Fruit fly (Drosophila melanogaster): ENCODE data around the gene CG43168.

dm6 chr3L:6285412-6285811 lies 9.8 kb downstream of the CG43168 start:
- TF ChIP-seq toe (GFP tag; optimal IDR thresholded peaks at IDR 0.05) (no peak), Crg-1 (GFP tag; optimal IDR thresholded peaks at IDR 0.05) (no peak), tj (GFP tag; optimal IDR thresholded peaks at IDR 0.05) (no peak), CG7101 (tag; optimal IDR thresholded peaks at IDR 0.05) (no peak), CG7045 (GFP tag; optimal IDR thresholded peaks at IDR 0.05) (no peak), Hr96 (GFP tag; optimal IDR thresholded peaks at IDR 0.05) (no peak), pad (GFP tag; optimal IDR thresholded peaks at IDR 0.05) (no peak), ovo (GFP tag; optimal IDR thresholded peaks at IDR 0.05) (no peak), CG5204 (GFP tag; optimal IDR thresholded peaks at IDR 0.05) (no peak), kay (GFP tag; ENCODE audit: borderline replicate concordance) (no peak), CG11617 (GFP tag; optimal IDR thresholded peaks at IDR 0.05) (no peak), cnc (optimal IDR thresholded peaks at IDR 0.05) (no peak)

Measured in whole organism, adult.